Fruit fly (Drosophila melanogaster) whole organism, wandering third instar larva: ENCODE measurements around the gene gish.
A peak's percentile ranks its signal among the peaks of the same experiment; 100 is the strongest.

Experiments used
- Abd-B ChIP-seq: fragments of >200 bp; optimal IDR thresholded peaks from 2 replicates; lab custom pipeline; 2017; ENCODE audit warnings: missing biosample characterization, missing genetic modification characterization
- CG32264 ChIP-seq: fragments of 200-800 bp; sonication (Bioruptor generic); optimal IDR thresholded peaks from 2 replicates; lab custom pipeline; 2016; ENCODE audit warnings: missing biosample characterization, missing genetic modification characterization
- CG9705 ChIP-seq: fragments of 200-800 bp; sonication (Bioruptor generic); optimal IDR thresholded peaks from 2 replicates; lab custom pipeline; 2018; ENCODE audit warnings: missing biosample characterization, mild to moderate bottlenecking, missing genetic modification characterization
- CrebA ChIP-seq: fragments of 200-800 bp; sonication (Bioruptor generic); optimal IDR thresholded peaks from 2 replicates; lab custom pipeline; 2016; ENCODE audit warnings: missing biosample characterization, mild to moderate bottlenecking, missing genetic modification characterization, borderline replicate concordance
- Dfd ChIP-seq: fragments of >200 bp; optimal IDR thresholded peaks from 2 replicates; lab custom pipeline; 2017; ENCODE audit warnings: missing biosample characterization, missing genetic modification characterization
- Dif ChIP-seq: fragments of 200-275, 200-300 bp; sonication (Bioruptor generic); optimal IDR thresholded peaks from 2 replicates; lab custom pipeline; 2018; ENCODE audit warnings: missing biosample characterization, missing genetic modification characterization; ENCODE audit not compliant: partially characterized antibody
- GATAd ChIP-seq: sonication (Bioruptor generic); optimal IDR thresholded peaks from 2 replicates; lab custom pipeline; 2016; ENCODE audit warnings: missing biosample characterization, missing genetic modification characterization
- HLH106 ChIP-seq: fragments of 200-800 bp; optimal IDR thresholded peaks from 3 replicates; lab custom pipeline; 2019; ENCODE audit warnings: missing biosample characterization, mild to moderate bottlenecking, missing genetic modification characterization, moderate library complexity
- Hnf4 ChIP-seq: fragments of 200-800 bp; sonication (Bioruptor generic); optimal IDR thresholded peaks from 2 replicates; lab custom pipeline; 2016; ENCODE audit warnings: missing biosample characterization, mild to moderate bottlenecking, missing genetic modification characterization
- Hr83 ChIP-seq: fragments of 200-300 bp; sonication (Bioruptor generic); optimal IDR thresholded peaks from 2 replicates; lab custom pipeline; 2016; ENCODE audit warnings: missing biosample characterization, mild to moderate bottlenecking, missing genetic modification characterization, moderate library complexity; ENCODE audit not compliant: poor library complexity, severe bottlenecking
- Jra ChIP-seq: sonication (Bioruptor generic); optimal IDR thresholded peaks from 2 replicates; lab custom pipeline; 2016; ENCODE audit warnings: missing biosample characterization, missing genetic modification characterization
- Mio ChIP-seq: sonication (Bioruptor generic); optimal IDR thresholded peaks from 2 replicates; lab custom pipeline; 2016; ENCODE audit warnings: missing biosample characterization, missing genetic modification characterization
- Myc ChIP-seq: fragments of >200 bp; optimal IDR thresholded peaks from 2 replicates; lab custom pipeline; 2017
- OdsH ChIP-seq: fragments of 200-800 bp; sonication (Bioruptor generic); optimal IDR thresholded peaks from 2 replicates; lab custom pipeline; 2016; ENCODE audit warnings: missing biosample characterization, mild to moderate bottlenecking, missing genetic modification characterization
- Rel ChIP-seq, 2 experiments: fragments of 200-800 bp; sonication (Bioruptor generic) in 1 of 2; optimal IDR thresholded peaks; 2 replicates in 1 of 2; 3 replicates in 1 of 2; lab custom pipeline; 2016 to 2019; ENCODE audit warnings: mild to moderate bottlenecking in 2 of 2, missing biosample characterization in 2 of 2, missing genetic modification characterization in 2 of 2, moderate library complexity in 1 of 2
- Sp1 ChIP-seq: fragments of 200-800 bp; sonication (Bioruptor generic); optimal IDR thresholded peaks from 3 replicates; lab custom pipeline; 2019; ENCODE audit warnings: missing biosample characterization, mild to moderate bottlenecking, missing genetic modification characterization, moderate library complexity
- Vsx2 ChIP-seq: fragments of 200-300, 225-300 bp; sonication (Bioruptor generic); optimal IDR thresholded peaks from 2 replicates; lab custom pipeline; 2018; ENCODE audit warnings: missing biosample characterization, missing genetic modification characterization; ENCODE audit not compliant: partially characterized antibody
- br ChIP-seq: fragments of 200-800 bp; sonication (Bioruptor generic); optimal IDR thresholded peaks from 2 replicates; lab custom pipeline; 2016; ENCODE audit warnings: missing biosample characterization, missing genetic modification characterization
- dl ChIP-seq, 2 experiments: fragments of 175-275, 200-275 bp in 1 of 2; fragments of 200-275 bp in 1 of 2; sonication (Bioruptor generic); optimal IDR thresholded peaks; lab custom pipeline; 2018; ENCODE audit warnings: mild to moderate bottlenecking in 2 of 2, missing biosample characterization in 2 of 2, missing genetic modification characterization in 2 of 2, moderate library complexity in 2 of 2; ENCODE audit not compliant: partially characterized antibody in 2 of 2, insufficient read depth in 1 of 2
- dmrt93B ChIP-seq: fragments of 200-800 bp; sonication (Bioruptor generic); optimal IDR thresholded peaks from 2 replicates; lab custom pipeline; 2018; ENCODE audit warnings: missing biosample characterization, mild to moderate bottlenecking, missing genetic modification characterization
- dsf ChIP-seq: sonication (Bioruptor generic); optimal IDR thresholded peaks from 2 replicates; lab custom pipeline; 2016; ENCODE audit warnings: missing biosample characterization, missing genetic modification characterization, borderline replicate concordance
- ey ChIP-seq: fragments of 200-800 bp; sonication (Bioruptor generic); optimal IDR thresholded peaks from 2 replicates; lab custom pipeline; 2016; ENCODE audit warnings: missing biosample characterization, missing genetic modification characterization
- foxo ChIP-seq, 2 experiments: fragments of 200-800 bp; sonication (Bioruptor generic); optimal IDR thresholded peaks; 2 replicates in 1 of 2; 3 replicates in 1 of 2; lab custom pipeline; 2016 to 2017; ENCODE audit warnings: missing biosample characterization in 2 of 2, missing genetic modification characterization in 2 of 2
- fru ChIP-seq: fragments of 200-800 bp; sonication (Bioruptor generic); optimal IDR thresholded peaks from 3 replicates; lab custom pipeline; 2016; ENCODE audit warnings: missing biosample characterization, mild to moderate bottlenecking, missing genetic modification characterization
- h ChIP-seq: fragments of 200-800 bp; sonication (Bioruptor generic); optimal IDR thresholded peaks from 3 replicates; lab custom pipeline; 2016; ENCODE audit warnings: missing biosample characterization, mild to moderate bottlenecking, missing genetic modification characterization
- jim ChIP-seq: fragments of 175-275, 200-325 bp; sonication (Bioruptor generic); optimal IDR thresholded peaks from 2 replicates; lab custom pipeline; 2016; ENCODE audit warnings: missing biosample characterization, mild to moderate bottlenecking, missing genetic modification characterization
- lola ChIP-seq: fragments of >200 bp; optimal IDR thresholded peaks from 2 replicates; lab custom pipeline; 2017; ENCODE audit warnings: missing biosample characterization, missing genetic modification characterization
- pan ChIP-seq: fragments of >200 bp; optimal IDR thresholded peaks from 2 replicates; lab custom pipeline; 2017
- psq ChIP-seq: fragments of 200-800 bp; sonication (Bioruptor generic); optimal IDR thresholded peaks from 3 replicates; lab custom pipeline; 2017; ENCODE audit warnings: missing biosample characterization, mild to moderate bottlenecking, missing genetic modification characterization, moderate library complexity
- rgr ChIP-seq: fragments of 200-800 bp; sonication (Bioruptor generic); optimal IDR thresholded peaks from 3 replicates; lab custom pipeline; 2016; ENCODE audit warnings: missing biosample characterization, mild to moderate bottlenecking, missing genetic modification characterization
- sage ChIP-seq: fragments of 200-800 bp; sonication (Bioruptor generic); optimal IDR thresholded peaks from 2 replicates; lab custom pipeline; 2016; ENCODE audit warnings: missing biosample characterization, mild to moderate bottlenecking, missing genetic modification characterization
- sv ChIP-seq: fragments of 200-800 bp; sonication (Bioruptor generic); optimal IDR thresholded peaks from 3 replicates; lab custom pipeline; 2016; ENCODE audit warnings: missing biosample characterization, missing genetic modification characterization
- tai ChIP-seq: sonication (Bioruptor generic); optimal IDR thresholded peaks from 2 replicates; lab custom pipeline; 2016; ENCODE audit warnings: missing biosample characterization, missing genetic modification characterization
- woc ChIP-seq: sonication (Bioruptor generic); optimal IDR thresholded peaks from 2 replicates; lab custom pipeline; 2016; ENCODE audit warnings: missing biosample characterization, mild to moderate bottlenecking, missing genetic modification characterization

Gene gish

dm6 chr3R:16310081-16310493 is 37.8 kb downstream of the gish start:
- TF ChIP-seq Myc (peak; percentile 33), CrebA (GFP tag; lab: Kevin White, UChicago) (no peak), h (peak; percentile 34), CG32264 (GFP tag; lab: Kevin White, UChicago) (no peak)
- TF ChIP-seq, all 38 proteins: peak for 2

- TF ChIP-seq jim, result no peak
- peak in 1 of 2 experiments; percentile 40 for TF ChIP-seq dl (GFP tag; optimal IDR thresholded peaks at IDR 0.05; lab: Kevin White, UChicago; ENCODE audit: insufficient read depth in 1 of 2, partially characterized antibody in 2 of 2)
- TF ChIP-seq lola (GFP tag; lab: Kevin White, UChicago), result no peak
- no peak for TF ChIP-seq Mio (GFP tag; lab: Kevin White, UChicago)
- no peak for TF ChIP-seq CrebA (GFP tag; lab: Kevin White, UChicago)
- TF ChIP-seq tai (GFP tag; lab: Kevin White, UChicago), result no peak
- TF ChIP-seq dmrt93B (GFP tag; lab: Kevin White, UChicago), result no peak
- no peak for TF ChIP-seq Jra (GFP tag; lab: Kevin White, UChicago)
- no peak for TF ChIP-seq ey (GFP tag; lab: Kevin White, UChicago)
- TF ChIP-seq GATAd (GFP tag; lab: Kevin White, UChicago), result no peak
- no peak for TF ChIP-seq Hnf4
- TF ChIP-seq Abd-B (GFP tag; lab: Kevin White, UChicago), result no peak
- TF ChIP-seq CG32264 (GFP tag; lab: Kevin White, UChicago), result no peak
- TF ChIP-seq woc (GFP tag; lab: Kevin White, UChicago), result no peak
- no peak for TF ChIP-seq Hr83
- TF ChIP-seq sage (GFP tag; lab: Kevin White, UChicago), result peak; percentile 19
- TF ChIP-seq rgr, result no peak
- peak; percentile 72 for TF ChIP-seq Vsx2 (GFP tag; lab: Kevin White, UChicago)
- TF ChIP-seq h, result no peak
- TF ChIP-seq foxo (GFP tag; optimal IDR thresholded peaks at IDR 0.05; lab: Kevin White, UChicago), result no peak
- TF ChIP-seq OdsH (GFP tag; lab: Kevin White, UChicago), result no peak
- TF ChIP-seq fru, result peak; percentile 1
- TF ChIP-seq Sp1 (GFP tag; lab: Kevin White, UChicago), result peak; percentile 19
- TF ChIP-seq br (GFP tag; lab: Kevin White, UChicago), result no peak
- peak; percentile 46 for TF ChIP-seq psq (GFP tag; lab: Kevin White, UChicago)
- TF ChIP-seq Myc, result no peak
- no peak for TF ChIP-seq Dfd (GFP tag; lab: Kevin White, UChicago)
- TF ChIP-seq Rel (GFP tag; optimal IDR thresholded peaks at IDR 0.05; lab: Kevin White, UChicago), result peak; percentile 67
- TF ChIP-seq Rel (tag; optimal IDR thresholded peaks at IDR 0.05; lab: Kevin White, UChicago), result no peak
- no peak for TF ChIP-seq dsf (GFP tag; lab: Kevin White, UChicago)
- TF ChIP-seq CG9705 (GFP tag; lab: Kevin White, UChicago), result no peak
- no peak for TF ChIP-seq Dif (GFP tag; lab: Kevin White, UChicago)
- no peak for TF ChIP-seq HLH106
- no peak for TF ChIP-seq pan (lab: Kevin White, UChicago)
Observed at dm6 chr3R:16316747-16317146, 44.5 kb downstream of the gish start.

DNA sequence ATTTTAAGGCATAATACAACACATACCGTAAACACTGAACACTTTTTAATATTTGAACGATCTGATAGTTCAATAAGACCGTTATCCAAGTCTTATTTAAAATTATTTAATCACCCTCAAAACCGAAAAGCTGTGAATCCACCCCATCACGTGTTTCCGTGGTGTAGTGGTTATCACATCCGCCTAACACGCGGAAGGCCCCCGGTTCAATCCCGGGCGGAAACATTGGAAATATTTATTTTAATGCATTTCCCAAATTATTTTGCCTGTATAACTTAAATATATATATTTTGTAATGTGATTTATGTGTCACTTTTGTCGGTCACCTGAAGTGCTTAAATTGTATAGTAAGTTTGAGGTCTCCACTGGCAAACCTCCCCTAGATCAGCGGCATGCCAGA is 49.3 kb downstream of the gish start, which contains the start of gene CG44044:
Gene CG44044 (plus strand): TSS at position 301 of the 400 bp plus-strand sequence.
- no peak for TF ChIP-seq psq (GFP tag; lab: Kevin White, UChicago)
- no peak for TF ChIP-seq jim
- TF ChIP-seq Myc, result no peak
- no peak for TF ChIP-seq HLH106
- no peak for TF ChIP-seq foxo (GFP tag; optimal IDR thresholded peaks at IDR 0.05; lab: Kevin White, UChicago)
- no peak for TF ChIP-seq woc (GFP tag; lab: Kevin White, UChicago)
- TF ChIP-seq rgr, result no peak
- no peak for TF ChIP-seq sage (GFP tag; lab: Kevin White, UChicago)
- no peak for TF ChIP-seq sv (GFP tag; lab: Kevin White, UChicago)
- TF ChIP-seq Vsx2 (GFP tag; lab: Kevin White, UChicago), result no peak
- no peak for TF ChIP-seq Sp1 (GFP tag; lab: Kevin White, UChicago)
- TF ChIP-seq Jra (GFP tag; lab: Kevin White, UChicago), result no peak
- TF ChIP-seq fru, result no peak
- no peak for TF ChIP-seq GATAd (GFP tag; lab: Kevin White, UChicago)
- TF ChIP-seq lola (GFP tag; lab: Kevin White, UChicago), result no peak
- TF ChIP-seq, all 38 proteins: peak for 0
